Worm (Caenorhabditis elegans): ENCODE measurements around the gene atgl-1.

ce11 chrIII:6420201-6420600 lies 942 bp upstream of the atgl-1 start:
- no peak for TF ChIP-seq W03F9.2 (tag; optimal IDR thresholded peaks at IDR 0.05)
- TF ChIP-seq him-1 (tag; optimal IDR thresholded peaks at IDR 0.05) = no peak
